Fruit fly (Drosophila melanogaster) whole organism, embryonic: ENCODE results near the gene COX6B.

Experiments
- Blimp-1 ChIP-seq: fragments of 200-800 bp; sonication (Bioruptor generic); optimal IDR thresholded peaks from 3 replicates; lab custom pipeline; 2018; ENCODE audit warnings: missing biosample characterization, missing genetic modification characterization, mild to moderate bottlenecking, moderate library complexity, missing genetic modification reagents
- CG10431 ChIP-seq: fragments of 200-800 bp; sonication (Bioruptor generic); optimal IDR thresholded peaks from 3 replicates; lab custom pipeline; 2018; ENCODE audit warnings: missing biosample characterization, mild to moderate bottlenecking, missing genetic modification characterization
- CG11085 ChIP-seq: fragments of 200-800 bp; sonication (Bioruptor generic); IDR thresholded peaks from 2 replicates; pipeline ENCODE4 v1.3.6; 2022; ENCODE audit warnings: missing biosample characterization, missing genetic modification characterization
- CG11695 ChIP-seq: fragments of 200-800 bp; sonication (Bioruptor generic); IDR thresholded peaks from 3 replicates; pipeline ENCODE4 v1.3.6; 2022; ENCODE audit warnings: missing biosample characterization, missing genetic modification characterization
- CG13296 ChIP-seq: fragments of 200-800 bp; sonication (Bioruptor generic); optimal IDR thresholded peaks from 3 replicates; lab custom pipeline; 2018; ENCODE audit warnings: missing biosample characterization, mild to moderate bottlenecking, missing genetic modification characterization
- CG15011 ChIP-seq: fragments of 200-800 bp; sonication (Bioruptor generic); optimal IDR thresholded peaks from 3 replicates; lab custom pipeline; 2018; ENCODE audit warnings: missing biosample characterization, mild to moderate bottlenecking, missing genetic modification characterization
- CG1647 ChIP-seq: fragments of 200-800 bp; sonication (Bioruptor generic); optimal IDR thresholded peaks from 3 replicates; lab custom pipeline; 2016; ENCODE audit warnings: missing biosample characterization, missing genetic modification characterization
- CG16813 ChIP-seq: fragments of 200-800 bp; sonication (Bioruptor generic); IDR thresholded peaks from 3 replicates; pipeline ENCODE4 v1.3.6; 2022; ENCODE audit warnings: missing biosample characterization, missing genetic modification characterization; ENCODE audit not compliant: partially characterized antibody
- CG16815 ChIP-seq: fragments of 200-800 bp; sonication (Bioruptor generic); optimal IDR thresholded peaks from 3 replicates; lab custom pipeline; 2017; ENCODE audit warnings: missing biosample characterization, mild to moderate bottlenecking, missing genetic modification characterization
- CG17568 ChIP-seq: fragments of 200-800 bp; sonication (Bioruptor generic); optimal IDR thresholded peaks from 2 replicates; lab custom pipeline; 2018; ENCODE audit warnings: missing biosample characterization, mild to moderate bottlenecking, missing genetic modification characterization, moderate library complexity
- CG17802 ChIP-seq: fragments of 200-800 bp; sonication (Bioruptor generic); optimal IDR thresholded peaks from 2 replicates; lab custom pipeline; 2018; ENCODE audit warnings: missing biosample characterization, mild to moderate bottlenecking, missing genetic modification characterization, moderate library complexity
- CG4282 ChIP-seq: fragments of 200-800 bp; sonication (Bioruptor generic); optimal IDR thresholded peaks from 2 replicates; lab custom pipeline; 2016; ENCODE audit warnings: missing biosample characterization, missing genetic modification characterization
- CG4404 ChIP-seq: fragments of 200-800 bp; sonication (Bioruptor generic); IDR thresholded peaks from 2 replicates; pipeline ENCODE4 v1.3.6; 2022; ENCODE audit warnings: missing biosample characterization, missing genetic modification characterization
- CG7963 ChIP-seq: fragments of 200-800 bp; sonication (Bioruptor generic); IDR thresholded peaks from 3 replicates; pipeline ENCODE4 v1.3.6; 2022; ENCODE audit warnings: missing biosample characterization, missing genetic modification characterization; ENCODE audit not compliant: partially characterized antibody
- CG7987 ChIP-seq: fragments of 200-800 bp; sonication (Bioruptor generic); optimal IDR thresholded peaks from 2 replicates; lab custom pipeline; 2018; ENCODE audit warnings: missing biosample characterization, mild to moderate bottlenecking, missing genetic modification characterization, moderate library complexity
- CG9932 ChIP-seq: fragments of 200-800 bp; sonication (Bioruptor generic); IDR thresholded peaks from 2 replicates; pipeline ENCODE4 v1.3.6; 2022; ENCODE audit warnings: missing biosample characterization, missing genetic modification characterization
- D ChIP-seq, 2 experiments: fragments of 200-800 bp in 1 of 2; fragments of >200 bp in 1 of 2; sonication (Bioruptor generic) in 1 of 2; optimal IDR thresholded peaks; 2 replicates in 1 of 2; 3 replicates in 1 of 2; lab custom pipeline; 2017; ENCODE audit warnings: mild to moderate bottlenecking in 1 of 2, missing biosample characterization in 1 of 2, missing genetic modification characterization in 1 of 2, missing genetic modification reagents in 1 of 2
- Deaf1 ChIP-seq: fragments of 200-800 bp; optimal IDR thresholded peaks from 3 replicates; lab custom pipeline; 2019; ENCODE audit warnings: missing biosample characterization, mild to moderate bottlenecking, missing genetic modification characterization, moderate library complexity
- Dek ChIP-seq: fragments of 200-800 bp; sonication (Bioruptor generic); optimal IDR thresholded peaks from 3 replicates; lab custom pipeline; 2019; ENCODE audit warnings: missing biosample characterization, mild to moderate bottlenecking, missing genetic modification characterization, moderate library complexity
- Dip3 ChIP-seq: fragments of 200-800 bp; sonication (Bioruptor generic); optimal IDR thresholded peaks from 3 replicates; lab custom pipeline; 2016; ENCODE audit warnings: missing biosample characterization, missing genetic modification characterization
- Doc2 ChIP-seq: fragments of 200-800 bp; sonication (Bioruptor generic); IDR thresholded peaks from 2 replicates; pipeline ENCODE4 v1.3.6; 2022; ENCODE audit warnings: missing biosample characterization, missing genetic modification characterization
- Eip74EF ChIP-seq, 2 experiments: fragments of 200-800 bp in 1 of 2; fragments of >200 bp in 1 of 2; sonication (Bioruptor generic) in 1 of 2; optimal IDR thresholded peaks; 2 replicates each; lab custom pipeline; 2017 to 2019; ENCODE audit warnings: missing biosample characterization in 2 of 2, missing genetic modification characterization in 2 of 2, mild to moderate bottlenecking in 1 of 2, moderate library complexity in 1 of 2
- HLH3B ChIP-seq: fragments of 200-800 bp; sonication (Bioruptor generic); IDR thresholded peaks from 2 replicates; pipeline ENCODE4 v1.3.6; 2022; ENCODE audit warnings: missing biosample characterization, missing genetic modification characterization
- HLH4C ChIP-seq: fragments of 200-800 bp; sonication (Bioruptor generic); IDR thresholded peaks from 3 replicates; pipeline ENCODE4 v1.3.6; 2022; ENCODE audit warnings: missing biosample characterization, missing genetic modification characterization; ENCODE audit not compliant: partially characterized antibody
- HmgZ ChIP-seq: fragments of 200-800 bp; sonication (Bioruptor generic); optimal IDR thresholded peaks from 2 replicates; lab custom pipeline; 2018; ENCODE audit warnings: missing biosample characterization, mild to moderate bottlenecking, missing genetic modification characterization
- Hr39 ChIP-seq: fragments of >200 bp; optimal IDR thresholded peaks from 2 replicates; lab custom pipeline; 2017
- Hsf ChIP-seq: fragments of 200-800 bp; sonication (Bioruptor generic); optimal IDR thresholded peaks from 3 replicates; lab custom pipeline; 2016; ENCODE audit warnings: missing biosample characterization, missing genetic modification characterization
- Med ChIP-seq: fragments of 200-800 bp; sonication (Bioruptor generic); peaks from one replicate; lab custom pipeline; 2016; ENCODE audit warnings: missing biosample characterization, missing genetic modification characterization, mild to moderate bottlenecking, inconsistent platforms, moderate library complexity
- Nf-YA ChIP-seq: fragments of 200-800 bp; sonication (Bioruptor generic); IDR thresholded peaks from 2 replicates; pipeline ENCODE4 v1.3.6; 2022; ENCODE audit warnings: missing biosample characterization, missing genetic modification characterization
- NfI ChIP-seq: fragments of 200-800 bp; sonication (Bioruptor generic); optimal IDR thresholded peaks from 3 replicates; lab custom pipeline; 2018; ENCODE audit warnings: missing biosample characterization, mild to moderate bottlenecking, missing genetic modification characterization, moderate library complexity
- Xrp1 ChIP-seq: fragments of 200-800 bp; sonication (Bioruptor generic); IDR thresholded peaks from 2 replicates; pipeline ENCODE4 v1.3.6; 2022; ENCODE audit warnings: missing biosample characterization, missing genetic modification characterization
- YL-1 ChIP-seq: fragments of 200-800 bp; sonication (Bioruptor generic); optimal IDR thresholded peaks from 3 replicates; lab custom pipeline; 2017; ENCODE audit warnings: missing biosample characterization, mild to moderate bottlenecking, missing genetic modification characterization
- abd-A ChIP-seq: fragments of 200-800 bp; sonication (Bioruptor generic); optimal IDR thresholded peaks from 3 replicates; lab custom pipeline; 2019; ENCODE audit warnings: missing biosample characterization, mild to moderate bottlenecking, missing genetic modification characterization, moderate library complexity
- aop ChIP-seq: fragments of 200-800 bp; sonication (Bioruptor generic); IDR thresholded peaks from 2 replicates; pipeline ENCODE4 v1.3.6; 2022; ENCODE audit warnings: missing biosample characterization, missing genetic modification characterization
- br ChIP-seq: fragments of >200 bp; optimal IDR thresholded peaks from 2 replicates; lab custom pipeline; 2017
- chm ChIP-seq: fragments of 200-800 bp; sonication (Bioruptor generic); IDR thresholded peaks from 2 replicates; pipeline ENCODE4 v1.3.6; 2022; ENCODE audit warnings: missing biosample characterization, missing genetic modification characterization
- ewg ChIP-seq: fragments of 200-800 bp; sonication (Bioruptor generic); optimal IDR thresholded peaks from 3 replicates; lab custom pipeline; 2017; ENCODE audit warnings: mild to moderate bottlenecking, missing biosample characterization, missing genetic modification reagents, missing genetic modification characterization
- exex ChIP-seq: fragments of 200-800 bp; sonication (Bioruptor generic); optimal IDR thresholded peaks from 4 replicates; lab custom pipeline; 2018; ENCODE audit warnings: missing biosample characterization, mild to moderate bottlenecking, missing genetic modification characterization, moderate library complexity
- gt ChIP-seq: fragments of 200-800 bp; sonication (Bioruptor generic); IDR thresholded peaks from 2 replicates; pipeline ENCODE4 v1.3.6; 2022; ENCODE audit warnings: missing biosample characterization, missing genetic modification characterization
- insv ChIP-seq, 2 experiments: fragments of 200-800 bp; sonication (Bioruptor generic); optimal IDR thresholded peaks; 3 replicates each; lab custom pipeline; 2016 to 2018; ENCODE audit warnings: missing biosample characterization in 2 of 2, missing genetic modification characterization in 2 of 2
- knrl ChIP-seq: fragments of 200-800 bp; sonication (Bioruptor generic); IDR thresholded peaks from 3 replicates; pipeline ENCODE4 v1.3.6; 2022; ENCODE audit warnings: missing biosample characterization, missing genetic modification characterization; ENCODE audit not compliant: partially characterized antibody
- lbe ChIP-seq: fragments of 200-800 bp; sonication (Bioruptor generic); optimal IDR thresholded peaks from 2 replicates; lab custom pipeline; 2016; ENCODE audit warnings: missing biosample characterization, mild to moderate bottlenecking, missing genetic modification characterization
- lilli ChIP-seq: fragments of 200-800 bp; sonication (Bioruptor generic); optimal IDR thresholded peaks from 3 replicates; lab custom pipeline; 2016; ENCODE audit warnings: missing biosample characterization, missing genetic modification characterization
- luna ChIP-seq: fragments of 200-800 bp; sonication (Bioruptor generic); optimal IDR thresholded peaks from 2 replicates; lab custom pipeline; 2016; ENCODE audit warnings: missing biosample characterization, missing genetic modification characterization
- nerfin-1 ChIP-seq: fragments of 200-800 bp; sonication (Bioruptor generic); optimal IDR thresholded peaks from 3 replicates; lab custom pipeline; 2019; ENCODE audit warnings: missing biosample characterization, mild to moderate bottlenecking, missing genetic modification characterization, moderate library complexity
- org-1 ChIP-seq: fragments of 200-800 bp; sonication (Bioruptor generic); optimal IDR thresholded peaks from 2 replicates; lab custom pipeline; 2017; ENCODE audit warnings: missing biosample characterization, missing genetic modification characterization
- pb ChIP-seq: fragments of 200-800 bp; sonication (Bioruptor generic); optimal IDR thresholded peaks from 3 replicates; lab custom pipeline; 2016; ENCODE audit warnings: missing biosample characterization, missing genetic modification characterization
- stc ChIP-seq: fragments of 200-800 bp; sonication (Bioruptor generic); IDR thresholded peaks from 2 replicates; pipeline ENCODE4 v1.3.6; 2022; ENCODE audit warnings: missing biosample characterization, missing genetic modification characterization
- vvl ChIP-seq: fragments of 200-800 bp; sonication (Bioruptor generic); IDR thresholded peaks from 2 replicates; pipeline ENCODE4 v1.3.6; 2022; ENCODE audit warnings: missing biosample characterization, missing genetic modification characterization
- wdn ChIP-seq: fragments of 200-800 bp; sonication (Bioruptor generic); IDR thresholded peaks from 2 replicates; pipeline ENCODE4 v1.3.6; 2022; ENCODE audit warnings: missing biosample characterization, missing genetic modification characterization

COX6B gene

dm6 chrX:19694792-19695558, 49.2 kb downstream of the COX6B start, which contains the start of gene CG14229 (continued):
- TF ChIP-seq org-1 (GFP tag; lab: Kevin White, UChicago) (no peak), abd-A (tag; lab: Kevin White, UChicago) (no peak), CG16815 (GFP tag; lab: Kevin White, UChicago) (no peak), nerfin-1 (tag; lab: Kevin White, UChicago) (no peak), Dip3 (GFP tag; lab: Kevin White, UChicago) (no peak), Xrp1 (GFP tag; lab: Robert Waterston, UW) (peak; percentile 59), CG7987 (no peak), NfI (GFP tag; lab: Kevin White, UChicago) (no peak), CG11695 (GFP tag; lab: Robert Waterston, UW) (peak; percentile 53; the same call in 1 of the 3 replicates), gt (GFP tag; lab: Robert Waterston, UW) (no peak), exex (tag; lab: Kevin White, UChicago) (no peak), lbe (GFP tag; lab: Kevin White, UChicago) (no peak), CG17568 (GFP tag; lab: Kevin White, UChicago) (no peak), Blimp-1 (GFP tag; lab: Kevin White, UChicago) (no peak), Dek (tag; lab: Kevin White, UChicago) (no peak), HmgZ (tag; lab: Kevin White, UChicago) (no peak), Doc2 (GFP tag; lab: Robert Waterston, UW) (no peak), pb (GFP tag; lab: Kevin White, UChicago) (no peak), Deaf1 (tag; lab: Kevin White, UChicago) (no peak), CG15011 (GFP tag; lab: Kevin White, UChicago) (no peak), ewg (GFP tag; lab: Kevin White, UChicago) (no peak), CG16813 (GFP tag; lab: Robert Waterston, UW) (no peak), HLH4C (GFP tag; lab: Robert Waterston, UW) (no peak), lilli (peak; percentile 26), YL-1 (GFP tag; lab: Kevin White, UChicago) (no peak), Nf-YA (GFP tag; lab: Robert Waterston, UW) (no peak), CG17802 (no peak), aop (GFP tag; lab: Robert Waterston, UW) (no peak), D (optimal IDR thresholded peaks at IDR 0.05; lab: Kevin White, UChicago) (no peak), D (GFP tag; optimal IDR thresholded peaks at IDR 0.05; lab: Kevin White, UChicago) (no peak), knrl (no peak), chm (GFP tag; lab: Robert Waterston, UW) (no peak), luna (no peak), CG11085 (no peak), CG9932 (GFP tag; lab: Robert Waterston, UW) (peak; percentile 31; the same call in 1 of the 2 replicates), wdn (GFP tag; lab: Robert Waterston, UW) (no peak), Med (GFP tag; lab: Kevin White, UChicago) (peak; percentile 48), br (lab: Kevin White, UChicago) (no peak), vvl (peak; percentile 23; the same call in 1 of the 2 replicates), CG13296 (GFP tag; lab: Kevin White, UChicago) (no peak), stc (GFP tag; lab: Robert Waterston, UW) (0 out of 2 replicates have a peak, but pooled peaks have one; percentile 40), CG4404 (no peak), Hsf (no peak), Hr39 (lab: Kevin White, UChicago) (no peak), CG4282 (no peak), CG7963 (no peak), Eip74EF (GFP tag; optimal IDR thresholded peaks at IDR 0.05; lab: Kevin White, UChicago) (no peak), CG1647 (GFP tag; lab: Kevin White, UChicago) (no peak), CG10431 (no peak), HLH3B (no peak), insv (GFP tag; optimal IDR thresholded peaks at IDR 0.05; lab: Kevin White, UChicago) (no peak)
